Worm (Caenorhabditis elegans): ENCODE results near the gene K10C2.2.

K10C2.2 gene

ce11 chrX:6408713-6409112 is 24.9 kb downstream of the K10C2.2 start:
- TF ChIP-seq elt-1 (tag; optimal IDR thresholded peaks at IDR 0.05; ENCODE audit: borderline replicate concordance, insufficient read depth) (no peak), mab-5 (tag; optimal IDR thresholded peaks at IDR 0.05) (no peak), unc-39 (tag; optimal IDR thresholded peaks at IDR 0.05) (no peak), ceh-43 (GFP tag; optimal IDR thresholded peaks at IDR 0.05) (no peak), unc-120 (tag; optimal IDR thresholded peaks at IDR 0.05; ENCODE audit: poor library complexity, severe bottlenecking) (no peak)

- TF ChIP-seq nhr-76 (tag; optimal IDR thresholded peaks at IDR 0.05) (no peak), ham-2 (GFP tag; optimal IDR thresholded peaks at IDR 0.05) (no peak), blmp-1 (tag; optimal IDR thresholded peaks at IDR 0.05) (no peak), sptf-1 (tag; optimal IDR thresholded peaks at IDR 0.05) (no peak)
These were observed 25.3 kb downstream of the K10C2.2 start for ce11 chrX:6408286-6408685.

ce11 chrX:6407805-6408204 is 25.8 kb downstream of the K10C2.2 start:
- TF ChIP-seq mab-5 (tag; optimal IDR thresholded peaks at IDR 0.05) (no peak), elt-1 (tag; optimal IDR thresholded peaks at IDR 0.05; ENCODE audit: borderline replicate concordance, insufficient read depth) (no peak), blmp-1 (tag; optimal IDR thresholded peaks at IDR 0.05) (no peak)

ce11 chrX:6405905-6406304 is 27.7 kb downstream of the K10C2.2 start:
- TF ChIP-seq lin-13 (tag; optimal IDR thresholded peaks at IDR 0.05) (no peak), ceh-39 (tag; optimal IDR thresholded peaks at IDR 0.05) (no peak), lsy-2 (tag; optimal IDR thresholded peaks at IDR 0.05) (no peak), nhr-76 (tag; optimal IDR thresholded peaks at IDR 0.05) (no peak), ham-2 (GFP tag; optimal IDR thresholded peaks at IDR 0.05) (no peak)

ce11 chrX:6403122-6403521 is 30.5 kb downstream of the K10C2.2 start, which contains the start of gene glt-4:
glt-4 (plus strand) TSS chrX:6403422.
- TF ChIP-seq cnd-1 (tag; optimal IDR thresholded peaks at IDR 0.05) (no peak), snpc-4 (tag; optimal IDR thresholded peaks at IDR 0.05) (no peak), hlh-1 (tag; optimal IDR thresholded peaks at IDR 0.05) (no peak), nhr-76 (tag; optimal IDR thresholded peaks at IDR 0.05) (no peak), lin-13 (tag; optimal IDR thresholded peaks at IDR 0.05) (no peak), elt-1 (tag; optimal IDR thresholded peaks at IDR 0.05; ENCODE audit: borderline replicate concordance, insufficient read depth) (no peak), sptf-1 (tag; optimal IDR thresholded peaks at IDR 0.05) (no peak), M03D4.4 (tag; optimal IDR thresholded peaks at IDR 0.05) (no peak), elt-3 (tag; optimal IDR thresholded peaks at IDR 0.05) (no peak), lin-32 (GFP tag; optimal IDR thresholded peaks at IDR 0.05) (no peak), bed-3 (GFP tag; optimal IDR thresholded peaks at IDR 0.05) (no peak), ztf-11 (tag; optimal IDR thresholded peaks at IDR 0.05) (no peak)

- TF ChIP-seq nhr-2 (tag; optimal IDR thresholded peaks at IDR 0.05) (no peak), drap-1 (GFP tag; optimal IDR thresholded peaks at IDR 0.05) (no peak), unc-62 (GFP tag; optimal IDR thresholded peaks at IDR 0.05) (peak; percentile 61), nhr-237 (tag; optimal IDR thresholded peaks at IDR 0.05) (no peak), sptf-1 (tag; optimal IDR thresholded peaks at IDR 0.05) (no peak), unc-120 (tag; optimal IDR thresholded peaks at IDR 0.05; ENCODE audit: poor library complexity, severe bottlenecking) (peak; percentile 44), bed-3 (GFP tag; optimal IDR thresholded peaks at IDR 0.05) (no peak), blmp-1 (tag; optimal IDR thresholded peaks at IDR 0.05) (no peak), M03D4.4 (tag; optimal IDR thresholded peaks at IDR 0.05) (no peak), nhr-28 (tag; optimal IDR thresholded peaks at IDR 0.05) (no peak), ceh-83 (GFP tag; optimal IDR thresholded peaks at IDR 0.05) (no peak), flh-1 (GFP tag; optimal IDR thresholded peaks at IDR 0.05) (no peak), lin-32 (GFP tag; optimal IDR thresholded peaks at IDR 0.05) (no peak), snpc-4 (tag; optimal IDR thresholded peaks at IDR 0.05) (no peak), lin-13 (tag; optimal IDR thresholded peaks at IDR 0.05) (no peak), unc-39 (tag; optimal IDR thresholded peaks at IDR 0.05) (no peak), nhr-12 (tag; optimal IDR thresholded peaks at IDR 0.05) (no peak), hlh-1 (tag; optimal IDR thresholded peaks at IDR 0.05) (peak; percentile 79), mls-2 (tag; optimal IDR thresholded peaks at IDR 0.05) (no peak), lsy-2 (tag; optimal IDR thresholded peaks at IDR 0.05) (no peak), ceh-43 (GFP tag; optimal IDR thresholded peaks at IDR 0.05) (no peak)
These were observed 34.1 kb downstream of the K10C2.2 start for ce11 chrX:6399450-6399849.
